Worm (Caenorhabditis elegans) whole organism, L4 larva: ENCODE results near the gene C03A3.1.

Experiments
- D1046.2 ChIP-seq: fragments of 200-800 bp; sonication (Bioruptor generic); IDR thresholded peaks from 2 replicates; pipeline ENCODE4 v1.3.6; 2022; ENCODE audit warnings: missing genetic modification characterization, missing compliant biosample characterization
- F37D6.2 ChIP-seq: sonication (generic microtip); optimal IDR thresholded peaks from 2 replicates; lab custom pipeline; 2016; ENCODE audit warnings: mild to moderate bottlenecking, missing genetic modification characterization, missing compliant biosample characterization
- F44E2.7 ChIP-seq: fragments of 200-800 bp; sonication (Bioruptor generic); IDR thresholded peaks from 2 replicates; pipeline ENCODE4 v2.1.2; 2022; ENCODE audit warnings: missing genetic modification characterization, missing compliant biosample characterization
- F49E8.2 ChIP-seq: sonication (generic microtip); optimal IDR thresholded peaks from 2 replicates; lab custom pipeline; 2016; ENCODE audit warnings: missing compliant biosample characterization, mild to moderate bottlenecking, missing genetic modification characterization, borderline replicate concordance
- Y5F2A.4 ChIP-seq: fragments of 200-800 bp; sonication (Bioruptor generic); optimal IDR thresholded peaks from 2 replicates; lab custom pipeline; 2018; ENCODE audit warnings: mild to moderate bottlenecking, missing genetic modification characterization, missing compliant biosample characterization
- Y75B8A.6 ChIP-seq: fragments of 200-800 bp; sonication (Bioruptor generic); IDR thresholded peaks from 2 replicates; pipeline ENCODE4 v1.3.6; 2022; ENCODE audit warnings: missing genetic modification reagents, missing genetic modification characterization, missing compliant biosample characterization
- aha-1 ChIP-seq: fragments of 150-350 bp; peaks from one replicate; lab custom pipeline; 2014; ENCODE audit warnings: missing biosample characterization, missing genetic modification characterization
- ama-1 ChIP-seq: fragments of 150-350 bp; optimal IDR thresholded peaks from 2 replicates; lab custom pipeline; 2014; ENCODE audit warnings: inconsistent platforms, mixed read lengths
- arid-1 ChIP-seq: fragments of 200-800 bp; sonication (Bioruptor generic); conservative IDR thresholded peaks from 2 replicates; pipeline ENCODE4 v1.3.6; 2022; ENCODE audit warnings: missing genetic modification reagents, missing genetic modification characterization, missing compliant biosample characterization
- ceh-32 ChIP-seq: sonication (generic microtip); optimal IDR thresholded peaks from 2 replicates; lab custom pipeline; 2016; ENCODE audit warnings: mild to moderate bottlenecking, missing genetic modification characterization, missing compliant biosample characterization; ENCODE audit not compliant: poor library complexity
- ceh-62 ChIP-seq: sonication (generic microtip); optimal IDR thresholded peaks from 2 replicates; lab custom pipeline; 2017; ENCODE audit warnings: missing biosample characterization, missing genetic modification characterization
- ceh-82 ChIP-seq: sonication (generic microtip); optimal IDR thresholded peaks from 2 replicates; lab custom pipeline; 2017; ENCODE audit warnings: missing biosample characterization, missing genetic modification characterization
- ctbp-1 ChIP-seq: fragments of 200-800 bp; sonication (Bioruptor generic); IDR thresholded peaks from 2 replicates; pipeline ENCODE4 v1.3.6; 2022; ENCODE audit warnings: missing genetic modification reagents, missing genetic modification characterization, missing compliant biosample characterization
- daf-16 ChIP-seq, 3 experiments: sonication (generic microtip); optimal IDR thresholded peaks; 2 replicates each; lab custom pipeline; 2016 to 2017; ENCODE audit warnings: missing genetic modification characterization in 3 of 3, missing genetic modification reagents in 3 of 3, mild to moderate bottlenecking in 2 of 3, missing compliant biosample characterization in 2 of 3, missing biosample characterization in 1 of 3, moderate library complexity in 1 of 3
- daf-19 ChIP-seq: fragments of 200-800 bp; sonication (Bioruptor generic); conservative IDR thresholded peaks from 2 replicates; pipeline ENCODE4 v1.3.6; 2022; ENCODE audit warnings: missing genetic modification characterization, missing compliant biosample characterization
- daf-8 ChIP-seq: fragments of 200-800 bp; sonication (Bioruptor generic); IDR thresholded peaks from 2 replicates; pipeline ENCODE4 v1.3.6; 2022; ENCODE audit warnings: missing genetic modification characterization, missing compliant biosample characterization
- dmd-6 ChIP-seq: fragments of 200-800 bp; sonication (Bioruptor generic); IDR thresholded peaks from 2 replicates; pipeline ENCODE4 v1.3.6; 2022; ENCODE audit warnings: missing genetic modification reagents, missing genetic modification characterization, missing compliant biosample characterization
- dmd-9 ChIP-seq: fragments of 200-800 bp; sonication (Bioruptor generic); IDR thresholded peaks from 2 replicates; pipeline ENCODE4 v1.3.6; 2022; ENCODE audit warnings: missing genetic modification reagents, missing genetic modification characterization, missing compliant biosample characterization
- dve-1 ChIP-seq: sonication (generic microtip); optimal IDR thresholded peaks from 2 replicates; lab custom pipeline; 2017; ENCODE audit warnings: antibody characterized with exemption, mild to moderate bottlenecking, missing genetic modification characterization, missing compliant biosample characterization; ENCODE audit not compliant: insufficient read depth
- fos-1 ChIP-seq: fragments of 150-350 bp; optimal IDR thresholded peaks from 2 replicates; lab custom pipeline; 2014; ENCODE audit warnings: missing biosample characterization, missing genetic modification characterization
- gei-8 ChIP-seq: fragments of 200-800 bp; sonication (Bioruptor generic); optimal IDR thresholded peaks from 2 replicates; lab custom pipeline; 2018; ENCODE audit warnings: mild to moderate bottlenecking, missing genetic modification characterization, missing compliant biosample characterization
- jun-1 ChIP-seq: fragments of 150-350 bp; optimal IDR thresholded peaks from 2 replicates; lab custom pipeline; 2014; ENCODE audit warnings: missing biosample characterization, missing genetic modification reagents, missing genetic modification characterization
- lin-38 ChIP-seq: fragments of 200-800 bp; sonication (Bioruptor generic); IDR thresholded peaks from 2 replicates; pipeline ENCODE4 v1.3.6; 2022; ENCODE audit warnings: missing genetic modification reagents, missing genetic modification characterization, missing compliant biosample characterization
- lsy-2 ChIP-seq, 2 experiments: fragments of 150-350 bp in 1 of 2; sonication (generic microtip) in 1 of 2; optimal IDR thresholded peaks; 2 replicates each; lab custom pipeline; 2014 to 2017; ENCODE audit warnings: missing biosample characterization in 2 of 2, missing genetic modification characterization in 2 of 2
- madf-5 ChIP-seq, 2 experiments: fragments of 200-800 bp; sonication (Bioruptor generic); IDR thresholded peaks; 2 replicates each; pipeline ENCODE4 v1.3.6; 2022; ENCODE audit warnings: missing compliant biosample characterization in 2 of 2, missing genetic modification characterization in 2 of 2
- mdl-1 ChIP-seq, 2 experiments: fragments of 150-350 bp in 1 of 2; sonication (generic microtip) in 1 of 2; optimal IDR thresholded peaks; 2 replicates each; lab custom pipeline; 2014 to 2017; ENCODE audit warnings: missing biosample characterization in 2 of 2, missing genetic modification characterization in 2 of 2
- mes-2 ChIP-seq: sonication (generic microtip); optimal IDR thresholded peaks from 2 replicates; lab custom pipeline; 2016; ENCODE audit warnings: missing genotype, mild to moderate bottlenecking, missing genetic modification characterization, missing compliant biosample characterization; ENCODE audit not compliant: poor library complexity, severe bottlenecking
- mxl-2 ChIP-seq: fragments of 200-800 bp; sonication (Bioruptor generic); conservative IDR thresholded peaks from 2 replicates; pipeline ENCODE4 v1.3.6; 2022; ENCODE audit warnings: missing genetic modification reagents, missing genetic modification characterization, missing compliant biosample characterization
- nhr-11 ChIP-seq: fragments of 150-350 bp; optimal IDR thresholded peaks from 2 replicates; lab custom pipeline; 2014; ENCODE audit warnings: missing biosample characterization, missing genetic modification characterization
- nhr-111 ChIP-seq: fragments of 200-800 bp; sonication (Bioruptor generic); optimal IDR thresholded peaks from 2 replicates; lab custom pipeline; 2018; ENCODE audit warnings: mild to moderate bottlenecking, missing genetic modification characterization, missing compliant biosample characterization
- nhr-28 ChIP-seq: fragments of 150-350 bp; optimal IDR thresholded peaks from 2 replicates; lab custom pipeline; 2014; ENCODE audit warnings: missing biosample characterization, missing genetic modification characterization
- nhr-41 ChIP-seq: fragments of 200-800 bp; sonication (Bioruptor generic); IDR thresholded peaks from 2 replicates; pipeline ENCODE4 v1.3.6; 2022; ENCODE audit warnings: missing genetic modification reagents, missing genetic modification characterization, missing compliant biosample characterization
- nhr-42 ChIP-seq: fragments of 200-800 bp; sonication (Bioruptor generic); IDR thresholded peaks from 2 replicates; pipeline ENCODE4 v1.3.6; 2022; ENCODE audit warnings: missing genetic modification characterization, missing compliant biosample characterization
- php-3 ChIP-seq: fragments of 200-800 bp; sonication (Bioruptor generic); IDR thresholded peaks from 2 replicates; pipeline ENCODE4 v1.3.6; 2022; ENCODE audit warnings: missing genetic modification reagents, missing genetic modification characterization, missing compliant biosample characterization
- pqm-1 ChIP-seq: sonication (generic microtip); optimal IDR thresholded peaks from 2 replicates; lab custom pipeline; 2017; ENCODE audit warnings: missing biosample characterization, missing genetic modification characterization
- sdz-12 ChIP-seq: fragments of 200-800 bp; sonication (Bioruptor generic); optimal IDR thresholded peaks from 2 replicates; lab custom pipeline; 2018; ENCODE audit warnings: mild to moderate bottlenecking, missing genetic modification characterization, missing compliant biosample characterization
- snpc-1.2 ChIP-seq: fragments of 200-800 bp; sonication (Bioruptor generic); IDR thresholded peaks from 2 replicates; pipeline ENCODE4 v1.3.6; 2022; ENCODE audit warnings: missing genetic modification reagents, missing genetic modification characterization, missing compliant biosample characterization
- tra-1 ChIP-seq: fragments of 200-800 bp; sonication (Bioruptor generic); IDR thresholded peaks from 2 replicates; pipeline ENCODE4 v1.3.6; 2022; ENCODE audit warnings: missing genetic modification reagents, missing genetic modification characterization, missing compliant biosample characterization
- vab-7 ChIP-seq: fragments of 200-800 bp; sonication (Bioruptor generic); IDR thresholded peaks from 2 replicates; pipeline ENCODE4 v1.3.6; 2022; ENCODE audit warnings: missing genetic modification reagents, missing genetic modification characterization, missing compliant biosample characterization
- zag-1 ChIP-seq: fragments of 150-350 bp; optimal IDR thresholded peaks from 2 replicates; lab custom pipeline; 2014; ENCODE audit warnings: missing biosample characterization, missing genetic modification characterization
- zfp-2 ChIP-seq: sonication (generic microtip); optimal IDR thresholded peaks from 2 replicates; lab custom pipeline; 2016; ENCODE audit warnings: mild to moderate bottlenecking, missing genetic modification characterization, missing compliant biosample characterization
- ztf-11 ChIP-seq: fragments of 150-350 bp; optimal IDR thresholded peaks from 2 replicates; lab custom pipeline; 2014; ENCODE audit warnings: missing biosample characterization, missing genetic modification characterization

The C03A3.1 gene

ce11 chrX:11248083-11248482, 9.1 kb upstream of the C03A3.1 start (continued):
- TF ChIP-seq mxl-2 = no peak
- TF ChIP-seq nhr-11 (tag; lab: Kevin White, UChicago) = no peak
- no peak for TF ChIP-seq ceh-82
- peak; percentile 31 to 46 for TF ChIP-seq mdl-1 (tag; optimal IDR thresholded peaks at IDR 0.05; lab: Kevin White, UChicago)
- TF ChIP-seq F44E2.7 = no peak
- no peak for TF ChIP-seq nhr-42 (GFP tag; lab: Robert Waterston, UW)
- TF ChIP-seq gei-8 (GFP tag; lab: Kevin White, UChicago) = no peak

- TF ChIP-seq aha-1 (tag; lab: Kevin White, UChicago) (peak; percentile 3), mdl-1 (tag; optimal IDR thresholded peaks at IDR 0.05; lab: Kevin White, UChicago) (peak in 1 of 2 experiments; percentile 36), vab-7 (GFP tag; lab: Robert Waterston, UW) (no peak), pqm-1 (no peak)
- TF ChIP-seq, all 104 proteins: peak for 2
Observed at ce11 chrX:11249392-11249791, 7.8 kb upstream of the C03A3.1 start.

- no peak for TF ChIP-seq ama-1 (lab: Kevin White, UChicago)
- TF ChIP-seq nhr-41 (GFP tag; lab: Robert Waterston, UW) = no peak
- TF ChIP-seq daf-16 (GFP tag; optimal IDR thresholded peaks at IDR 0.05; lab: Kevin White, UChicago) = no peak
- TF ChIP-seq daf-16 (tag; optimal IDR thresholded peaks at IDR 0.05; lab: Kevin White, UChicago) = peak; percentile 40
- peak; percentile 30 for TF ChIP-seq nhr-28 (tag; lab: Kevin White, UChicago)
- peak; percentile 13 for TF ChIP-seq pqm-1
Observed at ce11 chrX:11250983-11251382, 6.2 kb upstream of the C03A3.1 start.

ce11 chrX:11251928-11252327, 5.2 kb upstream of the C03A3.1 start:
- TF ChIP-seq dmd-6 (GFP tag; lab: Robert Waterston, UW) (peak; percentile 52; the same call in 1 of the 2 replicates), fos-1 (no peak), daf-19 (no peak), pqm-1 (peak; percentile 82), daf-16 (GFP tag; optimal IDR thresholded peaks at IDR 0.05; lab: Kevin White, UChicago) (no peak), daf-16 (tag; optimal IDR thresholded peaks at IDR 0.05; lab: Kevin White, UChicago) (peak; percentile 40), nhr-28 (tag; lab: Kevin White, UChicago) (peak; percentile 13), zag-1 (tag; lab: Kevin White, UChicago) (no peak), php-3 (GFP tag; lab: Robert Waterston, UW) (0 out of 2 replicates have a peak, but pooled peaks have one; percentile 23), gei-8 (GFP tag; lab: Kevin White, UChicago) (no peak)

- TF ChIP-seq gei-8 (GFP tag; lab: Kevin White, UChicago) (peak; percentile 65), dve-1 (tag; lab: Kevin White, UChicago) (peak; percentile 64), ceh-32 (tag; lab: Kevin White, UChicago) (no peak), lin-38 (peak; percentile 76), ztf-11 (tag; lab: Kevin White, UChicago) (no peak), daf-8 (GFP tag; lab: Robert Waterston, UW) (no peak), php-3 (GFP tag; lab: Robert Waterston, UW) (peak; percentile 71), jun-1 (tag; lab: Kevin White, UChicago) (no peak), lsy-2 (tag; optimal IDR thresholded peaks at IDR 0.05; lab: Kevin White, UChicago) (peak in 1 of 2 experiments; percentile 37), F37D6.2 (tag; lab: Kevin White, UChicago) (peak; percentile 33), snpc-1.2 (GFP tag; lab: Robert Waterston, UW) (peak; percentile 86), sdz-12 (GFP tag; lab: Kevin White, UChicago) (peak; percentile 30), ceh-62 (tag; lab: Kevin White, UChicago) (no peak), F49E8.2 (tag; lab: Kevin White, UChicago) (no peak), mes-2 (peak; percentile 76), tra-1 (GFP tag; lab: Robert Waterston, UW) (peak; percentile 67; the same call in 1 of the 2 replicates), Y5F2A.4 (peak; percentile 59), zfp-2 (peak; percentile 5), nhr-111 (GFP tag; lab: Kevin White, UChicago) (peak; percentile 59), zag-1 (tag; lab: Kevin White, UChicago) (no peak), arid-1 (GFP tag; lab: Robert Waterston, UW) (no peak), ctbp-1 (GFP tag; lab: Robert Waterston, UW) (peak; percentile 62), nhr-11 (tag; lab: Kevin White, UChicago) (no peak), madf-5 (GFP tag; IDR thresholded peaks at IDR 0.05; lab: Robert Waterston, UW) (0 out of 4 replicates have a peak, but pooled peaks of 1 of the 2 experiments have one; percentile 22), dmd-9 (GFP tag; lab: Robert Waterston, UW) (no peak), D1046.2 (GFP tag; lab: Robert Waterston, UW) (no peak), dmd-6 (GFP tag; lab: Robert Waterston, UW) (peak; percentile 53), Y75B8A.6 (GFP tag; lab: Robert Waterston, UW) (0 out of 2 replicates have a peak, but pooled peaks have one; percentile 76)
Observed at ce11 chrX:11252429-11252828, 4.7 kb upstream of the C03A3.1 start.
